Worm (Caenorhabditis elegans) whole organism, L1 larva: ENCODE measurements around the gene K06A1.2.

ENCODE experiments used
- ama-1 ChIP-seq: fragments of 150-350 bp; optimal IDR thresholded peaks from 2 replicates; lab custom pipeline; 2014
- unc-62 ChIP-seq: fragments of 150-350 bp; optimal IDR thresholded peaks from 2 replicates; lab custom pipeline; 2014; ENCODE audit warnings: missing biosample characterization, missing genetic modification reagents, missing genetic modification characterization
- ztf-11 ChIP-seq, 2 experiments: sonication (generic microtip); optimal IDR thresholded peaks; 2 replicates each; lab custom pipeline; 2016 to 2017; ENCODE audit warnings: missing genetic modification characterization in 2 of 2, missing biosample characterization in 1 of 2, missing compliant biosample characterization in 1 of 2
- ztf-4 ChIP-seq: fragments of 150-350 bp; optimal IDR thresholded peaks from 2 replicates; lab custom pipeline; 2014; ENCODE audit warnings: missing biosample characterization, missing genetic modification characterization

DNA sequence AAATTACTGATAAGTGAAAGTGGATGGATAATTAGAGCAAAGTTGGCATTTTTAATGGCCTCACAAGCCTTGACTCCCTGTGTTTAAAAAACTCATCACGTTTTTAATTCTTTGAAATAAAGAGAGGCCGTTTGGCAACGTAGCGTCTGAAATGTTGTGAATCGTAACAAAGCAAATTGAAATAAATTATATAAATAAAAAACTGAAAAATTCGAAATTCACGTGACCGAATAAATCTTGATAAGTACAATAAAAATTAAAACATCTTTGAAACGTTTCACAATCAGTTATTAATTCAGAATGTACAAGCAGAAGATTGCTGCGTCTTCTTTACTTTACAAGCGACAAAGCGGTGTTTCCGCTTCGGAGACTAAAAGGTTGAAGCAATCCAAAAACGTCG lies 21.0 kb upstream of the K06A1.2 start, which contains the start of gene K03H9.3:
- TF ChIP-seq ama-1 (no peak), ztf-11 (tag; optimal IDR thresholded peaks at IDR 0.05; lab: Kevin White, UChicago) (no peak), ztf-4 (tag; lab: Kevin White, UChicago) (no peak), unc-62 (no peak)
